Worm (Caenorhabditis elegans) whole organism, L4 larva: ENCODE measurements around the gene rfip-1.
A peak's percentile ranks its signal among the peaks of the same experiment; 100 is the strongest.

Experiments used
- F49E8.2 ChIP-seq: sonication (generic microtip); optimal IDR thresholded peaks from 2 replicates; lab custom pipeline; 2016; ENCODE audit warnings: missing compliant biosample characterization, mild to moderate bottlenecking, missing genetic modification characterization, borderline replicate concordance
- R02D3.7 ChIP-seq: fragments of 150-350 bp; sonication (generic microtip); optimal IDR thresholded peaks from 3 replicates; lab custom pipeline; 2014; ENCODE audit warnings: missing biosample characterization, missing genetic modification characterization
- Y5F2A.4 ChIP-seq: fragments of 200-800 bp; sonication (Bioruptor generic); optimal IDR thresholded peaks from 2 replicates; lab custom pipeline; 2018; ENCODE audit warnings: mild to moderate bottlenecking, missing genetic modification characterization, missing compliant biosample characterization
- aly-2 ChIP-seq: sonication (generic microtip); optimal IDR thresholded peaks from 2 replicates; lab custom pipeline; 2018; ENCODE audit warnings: missing biosample characterization, missing genetic modification characterization
- dpl-1 ChIP-seq: fragments of 150-350 bp; optimal IDR thresholded peaks from 2 replicates; lab custom pipeline; 2014; ENCODE audit warnings: missing biosample characterization, missing genetic modification reagents, missing genetic modification characterization
- fkh-10 ChIP-seq: fragments of 150-350 bp; optimal IDR thresholded peaks from 2 replicates; lab custom pipeline; 2014; ENCODE audit warnings: missing biosample characterization, missing genetic modification reagents, missing genetic modification characterization
- jun-1 ChIP-seq: fragments of 150-350 bp; optimal IDR thresholded peaks from 2 replicates; lab custom pipeline; 2014; ENCODE audit warnings: missing biosample characterization, missing genetic modification reagents, missing genetic modification characterization
- nhr-28 ChIP-seq: fragments of 150-350 bp; optimal IDR thresholded peaks from 2 replicates; lab custom pipeline; 2014; ENCODE audit warnings: missing biosample characterization, missing genetic modification characterization
- pqm-1 ChIP-seq: sonication (generic microtip); optimal IDR thresholded peaks from 2 replicates; lab custom pipeline; 2017; ENCODE audit warnings: missing biosample characterization, missing genetic modification characterization
- unc-39 ChIP-seq: sonication (generic microtip); optimal IDR thresholded peaks from 2 replicates; lab custom pipeline; 2017; ENCODE audit warnings: missing biosample characterization, missing genetic modification characterization
- zag-1 ChIP-seq: fragments of 150-350 bp; optimal IDR thresholded peaks from 2 replicates; lab custom pipeline; 2014; ENCODE audit warnings: missing biosample characterization, missing genetic modification characterization
- zfp-2 ChIP-seq: sonication (generic microtip); optimal IDR thresholded peaks from 2 replicates; lab custom pipeline; 2016; ENCODE audit warnings: mild to moderate bottlenecking, missing genetic modification characterization, missing compliant biosample characterization

- TF ChIP-seq R02D3.7 (tag; lab: Kevin White, UChicago), result no peak
- TF ChIP-seq jun-1 (tag; lab: Kevin White, UChicago), result no peak
- TF ChIP-seq dpl-1, result no peak
- no peak for TF ChIP-seq zfp-2 (tag; lab: Kevin White, UChicago)
- no peak for TF ChIP-seq fkh-10 (GFP tag; lab: Kevin White, UChicago)
- peak; percentile 81 for TF ChIP-seq nhr-28
- no peak for TF ChIP-seq aly-2 (tag; lab: Kevin White, UChicago)
- no peak for TF ChIP-seq Y5F2A.4 (GFP tag; lab: Kevin White, UChicago)
- no peak for TF ChIP-seq pqm-1 (tag; lab: Kevin White, UChicago)
- TF ChIP-seq F49E8.2, result no peak
- TF ChIP-seq zag-1, result no peak
- no peak for TF ChIP-seq unc-39 (tag; lab: Kevin White, UChicago)
Measured at ce11 chrII:5885966-5886621, 1.7 kb downstream of the rfip-1 start.
